Worm (Caenorhabditis elegans) whole organism, young adult: ENCODE measurements around the gene M03D4.3.

Source experiments
- C17E4.6 ChIP-seq: fragments of 200-800 bp; sonication (Bioruptor generic); IDR thresholded peaks from 2 replicates; pipeline ENCODE4 v1.3.6; 2022; ENCODE audit warnings: missing genetic modification reagents, missing genetic modification characterization, missing compliant biosample characterization
- F57C9.4 ChIP-seq: sonication (generic microtip); optimal IDR thresholded peaks from 2 replicates; lab custom pipeline; 2017; ENCODE audit warnings: mild to moderate bottlenecking, missing genetic modification characterization, missing compliant biosample characterization
- K11D2.4 ChIP-seq: fragments of 200-800 bp; sonication (Bioruptor generic); IDR thresholded peaks from 2 replicates; pipeline ENCODE4 v1.3.6; 2022; ENCODE audit warnings: missing genetic modification reagents, missing genetic modification characterization, missing compliant biosample characterization
- K12H6.12 ChIP-seq: fragments of 200-800 bp; sonication (Bioruptor generic); optimal IDR thresholded peaks from 2 replicates; lab custom pipeline; 2018; ENCODE audit warnings: mild to moderate bottlenecking, missing genetic modification characterization, missing compliant biosample characterization
- Y79H2A.3 ChIP-seq: fragments of 200-800 bp; sonication (Bioruptor generic); conservative IDR thresholded peaks from 2 replicates; pipeline ENCODE4 v1.3.6; 2022; ENCODE audit warnings: missing genetic modification reagents, missing genetic modification characterization, missing compliant biosample characterization
- aptf-3 ChIP-seq: fragments of 200-800 bp; sonication (Bioruptor generic); IDR thresholded peaks from 2 replicates; pipeline ENCODE4 v1.3.6; 2022; ENCODE audit warnings: missing genetic modification characterization, missing compliant biosample characterization
- attf-3 ChIP-seq: fragments of 200-800 bp; sonication (Bioruptor generic); conservative IDR thresholded peaks from 2 replicates; pipeline ENCODE4 v1.3.6; 2022; ENCODE audit warnings: missing genetic modification reagents, missing genetic modification characterization, missing compliant biosample characterization
- attf-6 ChIP-seq: fragments of 200-800 bp; sonication (Bioruptor generic); IDR thresholded peaks from 2 replicates; pipeline ENCODE4 v1.3.6; 2022; ENCODE audit warnings: missing genetic modification reagents, missing genetic modification characterization, missing compliant biosample characterization
- ceh-100 ChIP-seq: fragments of 200-800 bp; sonication (Bioruptor generic); IDR thresholded peaks from 2 replicates; pipeline ENCODE4 v1.3.6; 2022; ENCODE audit warnings: missing genetic modification reagents, missing genetic modification characterization, missing compliant biosample characterization
- ceh-40 ChIP-seq: fragments of 200-800 bp; sonication (Bioruptor generic); IDR thresholded peaks from 2 replicates; pipeline ENCODE4 v1.3.6; 2022; ENCODE audit warnings: missing genetic modification characterization, missing compliant biosample characterization
- ceh-79 ChIP-seq: sonication (generic microtip); optimal IDR thresholded peaks from 2 replicates; lab custom pipeline; 2017; ENCODE audit warnings: mild to moderate bottlenecking, missing genetic modification characterization, missing compliant biosample characterization
- chd-7 ChIP-seq: sonication (generic microtip); optimal IDR thresholded peaks from 2 replicates; lab custom pipeline; 2016; ENCODE audit warnings: mild to moderate bottlenecking, missing genetic modification characterization, moderate library complexity, missing compliant biosample characterization
- dpff-1 ChIP-seq: sonication (generic microtip); optimal IDR thresholded peaks from 2 replicates; lab custom pipeline; 2017; ENCODE audit warnings: mild to moderate bottlenecking, missing genetic modification characterization, missing compliant biosample characterization
- hmg-1.2 ChIP-seq: fragments of 200-800 bp; sonication (Bioruptor generic); IDR thresholded peaks from 2 replicates; pipeline ENCODE4 v1.3.6; 2022; ENCODE audit warnings: missing genetic modification reagents, missing genetic modification characterization, missing compliant biosample characterization
- lag-1 ChIP-seq: fragments of 200-800 bp; sonication (Bioruptor generic); IDR thresholded peaks from 2 replicates; pipeline ENCODE4 v1.3.6; 2022; ENCODE audit warnings: missing genetic modification reagents, missing genetic modification characterization, missing compliant biosample characterization
- let-607 ChIP-seq, 2 experiments: fragments of 200-800 bp in 1 of 2; sonication (Bioruptor generic) in 1 of 2; sonication (generic microtip) in 1 of 2; optimal IDR thresholded peaks; 2 replicates each; lab custom pipeline; 2016 to 2018; ENCODE audit warnings: mild to moderate bottlenecking in 2 of 2, missing compliant biosample characterization in 2 of 2, missing genetic modification characterization in 2 of 2, moderate library complexity in 2 of 2, missing genotype in 1 of 2
- lin-54 ChIP-seq: fragments of 200-800 bp; sonication (Bioruptor generic); optimal IDR thresholded peaks from 2 replicates; lab custom pipeline; 2018; ENCODE audit warnings: mild to moderate bottlenecking, missing genetic modification characterization, missing compliant biosample characterization
- mel-28 ChIP-seq: sonication (generic microtip); optimal IDR thresholded peaks from 2 replicates; lab custom pipeline; 2016; ENCODE audit warnings: borderline replicate concordance, mild to moderate bottlenecking, missing genetic modification characterization, missing compliant biosample characterization
- mxl-1 ChIP-seq: sonication (generic microtip); optimal IDR thresholded peaks from 2 replicates; lab custom pipeline; 2016; ENCODE audit warnings: missing genetic modification characterization, missing compliant biosample characterization
- nfya-2 ChIP-seq: fragments of 200-800 bp; sonication (Bioruptor generic); IDR thresholded peaks from 2 replicates; pipeline ENCODE4 v1.3.6; 2022; ENCODE audit warnings: missing genetic modification reagents, missing genetic modification characterization, missing compliant biosample characterization
- nfyb-1 ChIP-seq: fragments of 200-800 bp; sonication (Bioruptor generic); IDR thresholded peaks from 2 replicates; pipeline ENCODE4 v1.3.6; 2022; ENCODE audit warnings: missing genetic modification reagents, missing genetic modification characterization, missing compliant biosample characterization
- pbrm-1 ChIP-seq: fragments of 200-800 bp; sonication (Bioruptor generic); IDR thresholded peaks from 2 replicates; pipeline ENCODE4 v1.3.6; 2022; ENCODE audit warnings: missing genetic modification reagents, missing genetic modification characterization, missing compliant biosample characterization
- rec-8 ChIP-seq, 2 experiments: sonication (generic microtip); optimal IDR thresholded peaks; 2 replicates each; lab custom pipeline; 2016; ENCODE audit warnings: mild to moderate bottlenecking in 2 of 2, missing genetic modification characterization in 2 of 2, missing genetic modification reagents in 2 of 2, missing genotype in 2 of 2, missing biosample characterization in 1 of 2, missing compliant biosample characterization in 1 of 2, moderate library complexity in 1 of 2
- repo-1 ChIP-seq: sonication (generic microtip); optimal IDR thresholded peaks from 2 replicates; lab custom pipeline; 2017; ENCODE audit warnings: mild to moderate bottlenecking, missing genetic modification characterization, missing compliant biosample characterization
- snpc-1.1 ChIP-seq: sonication (generic microtip); optimal IDR thresholded peaks from 2 replicates; lab custom pipeline; 2017; ENCODE audit warnings: missing genetic modification characterization, mild to moderate bottlenecking, missing compliant biosample characterization, antibody characterized with exemption, moderate library complexity, missing genotype, missing genetic modification reagents; ENCODE audit not compliant: insufficient read depth
- snpc-1.3 ChIP-seq: sonication (generic microtip); optimal IDR thresholded peaks from 2 replicates; lab custom pipeline; 2017; ENCODE audit warnings: missing genetic modification characterization, mild to moderate bottlenecking, missing compliant biosample characterization, antibody characterized with exemption, moderate library complexity, missing genotype, missing genetic modification reagents; ENCODE audit not compliant: insufficient read depth
- snpc-3.4 ChIP-seq: sonication (generic microtip); optimal IDR thresholded peaks from 2 replicates; lab custom pipeline; 2017; ENCODE audit warnings: missing genetic modification characterization, mild to moderate bottlenecking, missing compliant biosample characterization, antibody characterized with exemption, moderate library complexity, missing genotype, missing genetic modification reagents
- snpc-4 ChIP-seq, 5 experiments: fragments of 150-350 bp in 1 of 5; sonication (generic microtip) in 4 of 5; optimal IDR thresholded peaks; 2 replicates each; lab custom pipeline; 2014 to 2018; ENCODE audit warnings: missing genetic modification characterization in 5 of 5, missing biosample characterization in 3 of 5, antibody characterized with exemption in 2 of 5, mild to moderate bottlenecking in 2 of 5, missing compliant biosample characterization in 2 of 5, missing genotype in 2 of 5, moderate library complexity in 2 of 5, missing genetic modification reagents in 1 of 5
- somi-1 ChIP-seq: fragments of 200-800 bp; sonication (Bioruptor generic); optimal IDR thresholded peaks from 2 replicates; lab custom pipeline; 2018; ENCODE audit warnings: mild to moderate bottlenecking, missing genetic modification characterization, missing compliant biosample characterization
- sptf-2 ChIP-seq: fragments of 200-800 bp; sonication (Bioruptor generic); optimal IDR thresholded peaks from 2 replicates; lab custom pipeline; 2018; ENCODE audit warnings: mild to moderate bottlenecking, missing genetic modification characterization, missing compliant biosample characterization
- unc-130 ChIP-seq: sonication (generic microtip); optimal IDR thresholded peaks from 2 replicates; lab custom pipeline; 2016; ENCODE audit warnings: missing genetic modification reagents, missing genetic modification characterization, missing compliant biosample characterization
- unc-62 ChIP-seq: fragments of 150-350 bp; optimal IDR thresholded peaks from 2 replicates; lab custom pipeline; 2014; ENCODE audit warnings: missing biosample characterization, missing genetic modification reagents, missing genetic modification characterization
- ztf-22 ChIP-seq: fragments of 200-800 bp; sonication (Bioruptor generic); optimal IDR thresholded peaks from 2 replicates; lab custom pipeline; 2018; ENCODE audit warnings: mild to moderate bottlenecking, missing genetic modification characterization, moderate library complexity, missing compliant biosample characterization

M03D4.3 gene

ce11 chrIV:6145984-6146383 lies 33.8 kb upstream of the M03D4.3 start:
- TF ChIP-seq mxl-1 (tag; lab: Kevin White, UChicago) (no peak), mel-28 (tag; lab: Kevin White, UChicago) (no peak), K11D2.4 (GFP tag; lab: Robert Waterston, UW) (no peak), unc-130 (GFP tag; lab: Kevin White, UChicago) (no peak), Y79H2A.3 (GFP tag; lab: Robert Waterston, UW) (no peak), ceh-79 (tag; lab: Kevin White, UChicago) (no peak), repo-1 (tag; lab: Kevin White, UChicago) (no peak), lin-54 (no peak), attf-6 (GFP tag; lab: Robert Waterston, UW) (no peak), chd-7 (tag; lab: Kevin White, UChicago) (no peak), rec-8 (tag; optimal IDR thresholded peaks at IDR 0.05; lab: Kevin White, UChicago) (no peak), nfya-2 (GFP tag; lab: Robert Waterston, UW) (no peak), aptf-3 (GFP tag; lab: Robert Waterston, UW) (no peak), F57C9.4 (tag; lab: Kevin White, UChicago) (no peak), ceh-40 (GFP tag; lab: Robert Waterston, UW) (no peak), snpc-3.4 (tag; lab: Kevin White, UChicago) (no peak), ceh-100 (no peak), unc-62 (GFP tag; lab: Kevin White, UChicago) (no peak), nfyb-1 (GFP tag; lab: Robert Waterston, UW) (no peak)

ce11 chrIV:6140700-6141099 lies 28.5 kb upstream of the M03D4.3 start:
- TF ChIP-seq ztf-22 (GFP tag; lab: Kevin White, UChicago) = no peak
- TF ChIP-seq hmg-1.2 (GFP tag; lab: Robert Waterston, UW) = peak; percentile 70

- TF ChIP-seq snpc-4 (GFP tag; optimal IDR thresholded peaks at IDR 0.05; lab: Kevin White, UChicago) (peak; percentile 3), snpc-4 (tag; optimal IDR thresholded peaks at IDR 0.05; lab: Kevin White, UChicago) (peak; percentile 62 to 93 (median 81)), hmg-1.2 (GFP tag; lab: Robert Waterston, UW) (peak; percentile 59), snpc-1.1 (tag; lab: Kevin White, UChicago) (peak; percentile 79), attf-6 (GFP tag; lab: Robert Waterston, UW) (0 out of 2 replicates have a peak, but pooled peaks have one; percentile 11), pbrm-1 (GFP tag; lab: Robert Waterston, UW) (peak; percentile 81)
Observed at ce11 chrIV:6140260-6140659, 28.1 kb upstream of the M03D4.3 start.

DNA sequence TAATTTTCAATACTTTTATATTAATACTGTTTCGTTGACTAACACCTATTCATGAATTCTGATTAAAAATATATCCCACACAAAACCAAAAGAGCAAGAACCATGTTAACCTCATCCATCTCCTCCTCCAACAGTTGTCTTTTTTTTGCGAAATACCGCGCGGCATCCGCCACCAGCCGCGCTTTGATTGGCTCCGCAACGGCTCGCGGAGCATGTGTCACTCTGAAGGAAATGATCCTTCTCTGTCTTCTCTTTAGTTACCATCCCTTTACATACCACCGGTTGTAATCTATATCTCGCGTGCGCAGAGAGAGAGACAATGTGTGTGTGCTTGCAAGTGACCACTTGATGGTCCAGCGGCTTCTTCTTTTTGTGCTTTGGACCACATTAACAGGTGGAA lies 23.4 kb upstream of the M03D4.3 start:
- TF ChIP-seq K12H6.12 (no peak), sptf-2 (no peak)

DNA sequence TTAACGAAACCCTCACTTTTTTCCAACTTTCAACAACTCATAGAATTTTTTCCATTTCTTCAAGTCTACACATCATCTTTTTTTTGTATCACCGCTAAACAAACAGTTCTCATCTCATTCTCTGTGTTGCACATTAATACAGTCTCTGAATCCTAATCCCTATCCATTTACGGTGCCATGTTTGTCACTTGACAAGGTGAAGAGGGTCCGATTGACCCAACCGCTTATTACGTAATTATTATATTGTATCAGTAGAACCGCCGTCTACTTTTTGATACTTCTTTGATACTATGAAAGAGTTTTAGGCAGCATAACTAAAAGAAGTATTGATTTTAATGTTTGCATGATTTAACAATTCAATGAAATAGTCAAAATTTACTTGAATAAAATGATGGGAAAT lies 22.4 kb upstream of the M03D4.3 start:
- TF ChIP-seq let-607 (tag; optimal IDR thresholded peaks at IDR 0.05; lab: Kevin White, UChicago) (no peak), mxl-1 (tag; lab: Kevin White, UChicago) (no peak), lag-1 (GFP tag; lab: Robert Waterston, UW) (no peak), dpff-1 (no peak), somi-1 (GFP tag; lab: Kevin White, UChicago) (no peak), snpc-1.3 (tag; lab: Kevin White, UChicago) (no peak), C17E4.6 (GFP tag; lab: Robert Waterston, UW) (no peak), attf-3 (GFP tag; lab: Robert Waterston, UW) (no peak)
